Fruit fly (Drosophila melanogaster): Measurements from ENCODE around the gene Pgant2.

DNA sequence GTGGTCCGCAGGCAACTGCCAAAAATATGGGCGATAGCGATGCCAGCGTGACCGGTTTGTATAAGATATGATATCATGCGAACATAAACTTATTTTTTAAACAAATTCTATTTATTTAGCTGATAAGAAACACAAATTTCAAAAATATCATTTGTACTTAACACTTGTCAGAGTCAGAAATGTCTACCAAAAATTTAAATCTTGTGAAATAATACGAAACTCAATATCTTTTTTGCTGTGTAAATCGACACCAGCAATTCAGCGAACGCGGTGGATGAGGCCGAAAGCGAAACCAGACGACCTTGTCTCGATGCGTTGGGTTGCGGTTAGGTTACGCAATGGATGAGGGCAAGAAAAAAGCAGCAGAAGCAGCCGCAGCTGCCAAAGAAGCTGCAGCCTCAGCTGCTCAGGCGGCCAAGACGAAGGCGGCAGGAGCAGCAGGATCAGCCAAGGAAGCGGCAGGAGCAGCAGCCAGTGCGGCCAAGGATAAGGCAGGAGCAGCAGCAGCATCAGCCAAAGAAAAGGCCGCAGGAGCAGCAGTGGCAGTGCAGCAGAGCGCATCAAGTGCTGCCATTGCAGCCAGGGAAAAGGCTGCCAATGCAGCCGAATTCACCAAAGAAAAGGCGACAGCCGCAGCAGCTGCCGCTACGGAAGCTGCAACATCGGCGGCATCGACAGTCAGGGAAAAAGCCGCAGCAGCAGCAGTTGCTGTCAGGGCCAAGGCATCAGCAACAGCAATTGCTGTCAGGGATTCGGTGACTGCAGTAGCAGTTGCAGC is 9.8 kb downstream of the Pgant2 start, which contains the start of gene CG31952:
- TF ChIP-seq Ets21C (GFP tag; optimal IDR thresholded peaks at IDR 0.05), result no peak
- no peak for TF ChIP-seq CG3032 (tag; optimal IDR thresholded peaks at IDR 0.05)
